Worm (Caenorhabditis elegans): ENCODE results near the gene sup-26.

ce11 chrIII:4293108-4293507, 13.1 kb upstream of the sup-26 start, which contains the start of gene R10E4.6:
- TF ChIP-seq sdc-2 (tag; optimal IDR thresholded peaks at IDR 0.05) (no peak), fkh-10 (GFP tag; optimal IDR thresholded peaks at IDR 0.05) (no peak), zip-5 (tag; optimal IDR thresholded peaks at IDR 0.05) (no peak), ama-1 (optimal IDR thresholded peaks at IDR 0.05) (no peak), ets-4 (tag; optimal IDR thresholded peaks at IDR 0.05) (no peak), eyg-1 (tag; optimal IDR thresholded peaks at IDR 0.05) (no peak), nfya-1 (tag; optimal IDR thresholded peaks at IDR 0.05) (no peak), unc-42 (tag; optimal IDR thresholded peaks at IDR 0.05) (no peak), sox-4 (tag; optimal IDR thresholded peaks at IDR 0.05) (no peak), hlh-30 (tag; optimal IDR thresholded peaks at IDR 0.05; ENCODE audit: insufficient read depth) (no peak), ceh-6 (GFP tag; optimal IDR thresholded peaks at IDR 0.05) (no peak), ceh-9 (tag; optimal IDR thresholded peaks at IDR 0.05) (no peak), fax-1 (tag; optimal IDR thresholded peaks at IDR 0.05) (no peak), hlh-8 (tag; optimal IDR thresholded peaks at IDR 0.05) (no peak)

Measured in whole organism, late embryonic.